Fruit fly (Drosophila melanogaster) whole organism, adult: ENCODE results near the gene PolA2.

Experiments used
- CG5204 ChIP-seq: fragments of 200-800 bp; sonication (Bioruptor generic); optimal IDR thresholded peaks from 2 replicates; lab custom pipeline; 2016; ENCODE audit warnings: missing biosample characterization, missing genetic modification characterization
- CG7101 ChIP-seq: fragments of 200-800 bp; sonication (Bioruptor generic); optimal IDR thresholded peaks from 2 replicates; lab custom pipeline; 2018; ENCODE audit warnings: missing biosample characterization, mild to moderate bottlenecking, missing genetic modification characterization, moderate library complexity
- Clk ChIP-seq: fragments of 200-800 bp; sonication (Bioruptor generic); optimal IDR thresholded peaks from 2 replicates; lab custom pipeline; 2017; ENCODE audit warnings: missing biosample characterization, missing genetic modification characterization
- ovo ChIP-seq: fragments of 200-800 bp; sonication (Bioruptor generic); optimal IDR thresholded peaks from 2 replicates; lab custom pipeline; 2016; ENCODE audit warnings: missing biosample characterization, missing genetic modification characterization
- tj ChIP-seq: fragments of 200-800 bp; sonication (Bioruptor generic); optimal IDR thresholded peaks from 3 replicates; lab custom pipeline; 2017; ENCODE audit warnings: missing biosample characterization, mild to moderate bottlenecking, missing genetic modification characterization, moderate library complexity

- TF ChIP-seq ovo (GFP tag; lab: Kevin White, UChicago): peak; percentile 91
- TF ChIP-seq Clk: no peak
- TF ChIP-seq CG5204: no peak
- TF ChIP-seq tj (GFP tag; lab: Kevin White, UChicago): no peak
- TF ChIP-seq CG7101 (tag; lab: Kevin White, UChicago): no peak
Measured at dm6 chr3R:27244412-27244741, 5.4 kb downstream of the PolA2 start.
